Worm (Caenorhabditis elegans) whole organism, L4/young adult: ENCODE measurements around the gene F14D2.19.
"Not testable (repeated sequence)": the region's sequence is repeated elsewhere in the genome, so short reads cannot be mapped to it uniquely, and the experiment has no call there.

ENCODE experiments used
- W03F9.2 ChIP-seq: fragments of 150-350 bp; optimal IDR thresholded peaks from 2 replicates; lab custom pipeline; 2014; ENCODE audit warnings: missing biosample characterization, missing genetic modification characterization
- dao-5 ChIP-seq: sonication (generic microtip); optimal IDR thresholded peaks from 2 replicates; lab custom pipeline; 2016; ENCODE audit warnings: missing genotype, missing genetic modification characterization, moderate library complexity, missing compliant biosample characterization
- him-1 ChIP-seq: sonication (generic microtip); optimal IDR thresholded peaks from 2 replicates; lab custom pipeline; 2016; ENCODE audit warnings: missing genotype, missing genetic modification reagents, missing genetic modification characterization, missing compliant biosample characterization

F14D2.19 gene

ce11 chrII:3313442-3313841, 23.5 kb downstream of the F14D2.19 start, which contains the start of gene F39E9.6:
TSS of gene F39E9.6 (minus strand) at chrII:3313542.
- TF ChIP-seq W03F9.2 (no peak), him-1 (tag; lab: Kevin White, UChicago) (no peak), dao-5 (tag; lab: Kevin White, UChicago) (no peak)

DNA sequence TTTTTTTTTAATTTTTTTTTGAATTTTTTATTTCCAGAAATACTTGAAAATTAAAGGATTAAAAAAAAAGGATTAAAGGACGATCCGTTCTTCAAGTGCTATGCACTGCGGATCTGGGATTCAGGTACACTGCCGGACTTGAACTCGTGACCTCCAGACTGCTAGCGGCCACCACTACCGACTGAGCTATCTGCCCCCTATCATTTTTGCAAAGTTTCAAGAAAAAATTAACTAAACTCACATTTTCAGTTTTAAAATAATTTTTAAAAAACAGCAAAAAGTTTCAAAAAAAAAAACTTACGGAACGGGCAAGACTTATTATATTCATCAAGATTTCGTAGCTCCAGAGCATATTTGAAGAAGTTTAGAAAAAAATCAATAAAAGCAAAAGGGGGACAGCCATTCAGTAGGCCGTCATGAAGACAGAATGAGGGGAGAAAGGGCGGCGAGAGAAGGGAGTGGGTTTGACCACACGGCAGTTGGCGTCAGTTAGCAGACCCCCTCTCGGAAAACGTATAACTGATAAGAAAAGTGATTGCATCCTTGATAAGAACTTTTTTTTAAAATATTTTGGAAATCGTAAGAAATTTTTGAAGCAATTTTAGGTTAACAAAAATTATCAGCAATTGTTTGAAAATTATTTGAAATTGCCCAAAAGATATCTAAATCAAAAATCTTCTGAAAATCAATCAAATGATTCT, 25.8 kb downstream of the F14D2.19 start:
- TF ChIP-seq dao-5 (tag; lab: Kevin White, UChicago) (no peak), him-1 (tag; lab: Kevin White, UChicago) (no peak), W03F9.2 (no peak)

- TF ChIP-seq dao-5 (tag; lab: Kevin White, UChicago) (no peak), him-1 (tag; lab: Kevin White, UChicago) (no peak), W03F9.2 (no peak)
Measured at ce11 chrII:3303582-3303981, 33.4 kb downstream of the F14D2.19 start.

DNA sequence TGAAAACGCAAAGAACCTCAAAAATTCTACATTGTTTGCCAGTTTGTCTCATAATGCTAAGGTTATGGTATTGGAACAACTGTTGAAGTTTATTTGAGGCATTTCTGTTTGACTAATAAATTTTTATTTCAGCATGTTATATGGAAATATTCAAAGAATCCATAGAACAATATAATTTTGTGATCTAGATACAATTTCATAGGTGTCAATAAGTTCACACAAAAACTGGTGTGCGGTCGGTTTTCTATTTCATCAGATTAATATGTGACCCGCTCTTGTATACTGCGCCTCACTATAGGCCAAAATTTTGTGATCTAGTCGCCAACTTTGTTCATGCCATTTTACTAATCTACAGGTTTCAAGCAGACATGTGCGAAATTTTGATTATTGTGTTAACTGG, 37.5 kb downstream of the F14D2.19 start, which contains the start of gene btb-22:
TSS of gene btb-22 (plus strand) at position 301 of the 400 bp plus-strand sequence.
- no peak for TF ChIP-seq him-1 (tag; lab: Kevin White, UChicago)
- no peak for TF ChIP-seq W03F9.2
- TF ChIP-seq dao-5 (tag; lab: Kevin White, UChicago), result no peak

DNA sequence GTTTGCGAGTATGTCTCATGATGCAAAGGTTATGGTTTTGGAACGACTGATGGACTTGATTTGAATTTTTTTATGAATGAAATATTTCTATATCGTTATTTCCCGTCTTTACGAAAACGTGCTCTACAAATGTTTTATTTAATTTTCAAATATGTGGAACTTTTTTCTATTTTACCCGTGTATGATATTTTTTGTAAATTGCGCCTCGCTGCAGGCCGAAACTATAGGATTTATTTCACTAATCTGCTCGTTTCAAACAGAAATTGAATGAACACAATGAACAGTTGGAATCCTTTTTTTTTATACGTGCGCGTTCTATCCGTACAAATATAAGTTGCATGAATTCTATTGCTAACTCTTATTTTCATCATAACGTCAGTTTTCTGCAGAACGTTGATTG, 39.0 kb downstream of the F14D2.19 start, which contains the start of gene btb-18:
TSS of gene btb-18 (plus strand) at position 301 of the 400 bp plus-strand sequence.
- TF ChIP-seq him-1 (tag; lab: Kevin White, UChicago) (no peak), dao-5 (tag; lab: Kevin White, UChicago) (no peak), W03F9.2 (no peak)

DNA sequence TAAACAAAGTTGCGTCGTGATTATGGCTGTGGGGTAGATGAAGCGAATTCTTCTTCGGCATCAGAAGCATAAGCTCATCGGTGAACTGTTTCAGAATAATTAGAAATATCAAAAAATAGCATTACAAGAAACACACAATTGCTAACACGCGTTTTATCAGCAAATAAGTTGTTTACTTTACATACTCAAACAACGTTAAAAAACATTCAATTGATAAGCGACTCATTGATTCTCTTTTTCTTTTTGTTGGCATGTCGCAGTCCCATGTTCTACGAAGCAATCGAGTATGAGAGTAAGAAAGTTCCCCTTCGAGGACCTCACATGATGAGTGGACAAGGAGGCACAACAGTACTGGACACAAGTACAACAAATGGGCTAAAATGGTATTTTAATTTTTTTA, 40.3 kb downstream of the F14D2.19 start, which contains the start of gene btb-16:
TSS of gene btb-16 (plus strand) at position 240 of the 400 bp plus-strand sequence.
- TF ChIP-seq W03F9.2, result no peak
- TF ChIP-seq him-1 (tag; lab: Kevin White, UChicago), result no peak
- no peak for TF ChIP-seq dao-5 (tag; lab: Kevin White, UChicago)

DNA sequence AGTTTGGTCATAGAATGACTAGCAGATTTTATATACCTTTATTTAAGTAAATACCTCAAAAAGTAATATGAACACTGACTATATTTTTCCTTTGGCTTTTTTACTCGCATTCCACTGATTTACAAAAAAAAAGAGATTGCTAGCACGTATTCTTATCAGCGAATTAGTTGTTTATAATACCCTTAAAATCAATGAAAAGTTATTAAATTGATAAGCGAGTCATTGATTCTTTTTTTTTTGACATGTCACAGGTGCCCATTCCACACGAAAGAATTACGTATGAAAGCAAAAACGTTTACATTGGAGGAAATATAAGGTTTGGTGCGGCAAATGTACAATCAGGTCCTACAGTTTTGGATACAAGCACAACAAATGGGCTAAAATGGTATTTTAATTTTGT, 41.7 kb downstream of the F14D2.19 start, which contains the start of gene btb-17:
TSS of gene btb-17 (plus strand) at position 213 of the 400 bp plus-strand sequence.
- no peak for TF ChIP-seq him-1 (tag; lab: Kevin White, UChicago)
- no peak for TF ChIP-seq dao-5 (tag; lab: Kevin White, UChicago)
- no peak for TF ChIP-seq W03F9.2

- not testable (repeated sequence) for TF ChIP-seq W03F9.2; him-1 (tag; lab: Kevin White, UChicago); dao-5 (tag; lab: Kevin White, UChicago)
Measured at ce11 chrII:3290544-3290943, 46.4 kb downstream of the F14D2.19 start, which contains the start of gene F39E9.14. TSS of gene F39E9.14 (minus strand) at chrII:3290644.

DNA sequence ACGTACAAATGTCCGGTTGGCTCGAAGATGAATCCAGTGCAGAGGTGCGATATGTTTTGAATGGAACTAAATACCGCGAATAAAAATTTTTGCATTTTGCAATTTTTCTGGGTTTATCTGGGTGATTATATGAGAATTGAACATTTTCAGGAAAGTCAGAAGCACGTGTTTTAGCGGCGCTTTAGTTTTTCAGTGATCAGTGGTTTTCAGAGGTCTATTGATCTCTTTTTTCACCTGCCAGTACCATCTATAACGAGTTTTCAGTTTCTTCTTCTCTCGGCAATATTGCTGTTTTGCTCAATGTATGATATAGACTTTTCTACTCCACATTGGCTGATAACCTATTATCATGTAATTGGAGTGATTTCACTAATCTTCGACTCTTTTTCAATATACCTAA, 49.9 kb downstream of the F14D2.19 start, which contains the start of gene sri-63:
TSS of gene sri-63 (plus strand) at position 301 of the 400 bp plus-strand sequence.
- TF ChIP-seq W03F9.2, result no peak
- TF ChIP-seq him-1 (tag; lab: Kevin White, UChicago), result no peak
- no peak for TF ChIP-seq dao-5 (tag; lab: Kevin White, UChicago)
